Fruit fly (Drosophila melanogaster): ENCODE measurements around the gene CG31787.

Gene CG31787

dm6 chr2L:18309346-18309745 is 23.8 kb upstream of the CG31787 start, which contains the start of gene CG43354:
Gene CG43354 (minus strand): TSS chr2L:18309446.
- no peak for TF ChIP-seq Vsx2 (GFP tag; optimal IDR thresholded peaks at IDR 0.05; ENCODE audit: partially characterized antibody)

dm6 chr2L:18308652-18309051 is 23.1 kb upstream of the CG31787 start:
- TF ChIP-seq Sp1 (GFP tag; optimal IDR thresholded peaks at IDR 0.05) (no peak), psq (GFP tag; optimal IDR thresholded peaks at IDR 0.05) (no peak), jim (GFP tag; optimal IDR thresholded peaks at IDR 0.05) (no peak), sv (GFP tag; optimal IDR thresholded peaks at IDR 0.05) (no peak), ey (GFP tag; optimal IDR thresholded peaks at IDR 0.05) (no peak), HLH106 (tag; optimal IDR thresholded peaks at IDR 0.05) (no peak), rgr (GFP tag; optimal IDR thresholded peaks at IDR 0.05) (no peak), foxo (GFP tag; optimal IDR thresholded peaks at IDR 0.05) (no peak), fru (GFP tag; optimal IDR thresholded peaks at IDR 0.05) (no peak)

dm6 chr2L:18307823-18308222 is 22.3 kb upstream of the CG31787 start:
- TF ChIP-seq brk (GFP tag; optimal IDR thresholded peaks at IDR 0.05) (no peak), jim (GFP tag; optimal IDR thresholded peaks at IDR 0.05) (no peak), pan (optimal IDR thresholded peaks at IDR 0.05) (no peak), lola (GFP tag; optimal IDR thresholded peaks at IDR 0.05) (no peak), OdsH (GFP tag; optimal IDR thresholded peaks at IDR 0.05) (no peak), Hnf4 (GFP tag; optimal IDR thresholded peaks at IDR 0.05) (no peak)

- TF ChIP-seq Mio (GFP tag; optimal IDR thresholded peaks at IDR 0.05) (no peak), psq (GFP tag; optimal IDR thresholded peaks at IDR 0.05) (no peak), Dfd (GFP tag; optimal IDR thresholded peaks at IDR 0.05) (no peak), ey (GFP tag; optimal IDR thresholded peaks at IDR 0.05) (no peak)
These were observed 19.7 kb upstream of the CG31787 start for dm6 chr2L:18305057-18305829.

dm6 chr2L:18304469-18304868 is 18.9 kb upstream of the CG31787 start:
- no peak for TF ChIP-seq brk (GFP tag; optimal IDR thresholded peaks at IDR 0.05)
- TF ChIP-seq Vsx2 (GFP tag; optimal IDR thresholded peaks at IDR 0.05; ENCODE audit: partially characterized antibody) = no peak

dm6 chr2L:18302780-18303179 is 17.3 kb upstream of the CG31787 start:
- TF ChIP-seq Hnf4 (GFP tag; optimal IDR thresholded peaks at IDR 0.05) (no peak), N (GFP tag; optimal IDR thresholded peaks at IDR 0.05) (no peak), lola (GFP tag; optimal IDR thresholded peaks at IDR 0.05) (no peak), CG32264 (GFP tag; optimal IDR thresholded peaks at IDR 0.05) (no peak), psq (GFP tag; optimal IDR thresholded peaks at IDR 0.05) (no peak), rgr (GFP tag; optimal IDR thresholded peaks at IDR 0.05) (no peak)

dm6 chr2L:18298541-18298940 is 13.0 kb upstream of the CG31787 start:
- TF ChIP-seq N (GFP tag; optimal IDR thresholded peaks at IDR 0.05) (no peak), sv (GFP tag; optimal IDR thresholded peaks at IDR 0.05) (no peak), Vsx2 (GFP tag; optimal IDR thresholded peaks at IDR 0.05; ENCODE audit: partially characterized antibody) (no peak), pan (optimal IDR thresholded peaks at IDR 0.05) (no peak), ey (GFP tag; optimal IDR thresholded peaks at IDR 0.05) (no peak), Abd-B (GFP tag; optimal IDR thresholded peaks at IDR 0.05) (no peak), dmrt93B (GFP tag; optimal IDR thresholded peaks at IDR 0.05) (no peak), woc (GFP tag; optimal IDR thresholded peaks at IDR 0.05) (no peak), jim (GFP tag; optimal IDR thresholded peaks at IDR 0.05) (no peak), sage (GFP tag; optimal IDR thresholded peaks at IDR 0.05) (no peak), CG32264 (GFP tag; optimal IDR thresholded peaks at IDR 0.05) (no peak), Rel (GFP tag; optimal IDR thresholded peaks at IDR 0.05) (no peak), Rel (tag; optimal IDR thresholded peaks at IDR 0.05) (no peak), Dfd (GFP tag; optimal IDR thresholded peaks at IDR 0.05) (no peak), CG9705 (GFP tag; optimal IDR thresholded peaks at IDR 0.05) (no peak), psq (GFP tag; optimal IDR thresholded peaks at IDR 0.05) (no peak), lola (GFP tag; optimal IDR thresholded peaks at IDR 0.05) (no peak), foxo (GFP tag; optimal IDR thresholded peaks at IDR 0.05) (no peak), dl (GFP tag; optimal IDR thresholded peaks at IDR 0.05; ENCODE audit: insufficient read depth in 1 of 2, partially characterized antibody in 2 of 2) (no peak), dsf (GFP tag; optimal IDR thresholded peaks at IDR 0.05; ENCODE audit: borderline replicate concordance) (no peak)

All from whole organism, wandering third instar larva.